Fruit fly (Drosophila melanogaster) whole organism, pupa: ENCODE data around the gene LKRSDH.

Experiments
- CG10348 ChIP-seq: fragments of 200-800 bp; sonication (Bioruptor generic); IDR thresholded peaks from 2 replicates; pipeline ENCODE4 v1.3.6; 2022; ENCODE audit warnings: missing biosample characterization, missing genetic modification characterization
- CG12605 ChIP-seq: fragments of 200-800 bp; sonication (Bioruptor generic); IDR thresholded peaks from 2 replicates; pipeline ENCODE4 v1.3.6; 2022; ENCODE audit warnings: missing biosample characterization, missing genetic modification characterization
- CG13204 ChIP-seq: fragments of 200-800 bp; sonication (Bioruptor generic); optimal IDR thresholded peaks from 2 replicates; lab custom pipeline; 2018; ENCODE audit warnings: missing biosample characterization, mild to moderate bottlenecking, missing genetic modification characterization, moderate library complexity
- CG34367 ChIP-seq: fragments of 200-800 bp; sonication (Bioruptor generic); optimal IDR thresholded peaks from 2 replicates; lab custom pipeline; 2018; ENCODE audit warnings: missing biosample characterization, mild to moderate bottlenecking, missing genetic modification characterization
- CG8301 ChIP-seq: fragments of 200-800 bp; sonication (Bioruptor generic); optimal IDR thresholded peaks from 2 replicates; lab custom pipeline; 2018; ENCODE audit warnings: missing biosample characterization, mild to moderate bottlenecking, missing genetic modification characterization
- EcR ChIP-seq: fragments of 200-800 bp; sonication (Bioruptor generic); optimal IDR thresholded peaks from 3 replicates; lab custom pipeline; 2019; ENCODE audit warnings: missing biosample characterization, missing genetic modification characterization, mild to moderate bottlenecking, moderate library complexity, missing genetic modification reagents
- Pif1A ChIP-seq: fragments of 200-800 bp; sonication (Bioruptor generic); optimal IDR thresholded peaks from 3 replicates; lab custom pipeline; 2016; ENCODE audit warnings: missing biosample characterization, missing genetic modification characterization
- gl ChIP-seq: fragments of 200-800 bp; sonication (Bioruptor generic); optimal IDR thresholded peaks from 2 replicates; lab custom pipeline; 2018; ENCODE audit warnings: missing biosample characterization, mild to moderate bottlenecking, missing genetic modification characterization
- rn ChIP-seq: fragments of 200-800 bp; sonication (Bioruptor generic); IDR thresholded peaks from 2 replicates; pipeline ENCODE4 v1.3.6; 2022; ENCODE audit warnings: missing biosample characterization, missing genetic modification characterization

DNA sequence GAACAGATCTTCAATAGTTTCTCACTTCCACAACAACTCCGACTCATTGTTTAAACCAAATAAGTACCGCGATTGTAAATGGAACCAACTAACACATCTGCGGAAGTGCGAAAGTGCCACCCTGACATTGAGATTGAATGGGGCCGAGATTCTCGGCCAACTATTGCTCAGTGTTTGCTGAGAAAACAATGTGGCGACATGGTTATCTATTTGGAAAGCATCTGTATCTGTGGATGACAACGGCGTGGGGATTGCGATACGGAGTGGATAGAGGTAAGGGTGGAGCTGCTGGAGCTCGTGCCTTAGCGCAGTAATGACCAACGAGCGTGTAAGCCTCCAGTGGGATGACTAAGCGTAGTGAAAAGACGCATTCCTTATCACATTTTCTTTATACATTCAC lies 20.5 kb downstream of the LKRSDH start:
- TF ChIP-seq EcR (GFP tag; lab: Kevin White, UChicago) (no peak), Pif1A (no peak), CG12605 (GFP tag; lab: Robert Waterston, UW) (no peak), CG13204 (GFP tag; lab: Kevin White, UChicago) (no peak), CG8301 (no peak), CG34367 (tag; lab: Kevin White, UChicago) (no peak), CG10348 (GFP tag; lab: Robert Waterston, UW) (no peak), gl (tag; lab: Kevin White, UChicago) (no peak), rn (GFP tag; lab: Robert Waterston, UW) (no peak)
